Worm (Caenorhabditis elegans): Measurements from ENCODE around the gene lig-1.
A peak's percentile ranks its signal among the peaks of the same experiment; 100 is the strongest.

Gene lig-1

DNA sequence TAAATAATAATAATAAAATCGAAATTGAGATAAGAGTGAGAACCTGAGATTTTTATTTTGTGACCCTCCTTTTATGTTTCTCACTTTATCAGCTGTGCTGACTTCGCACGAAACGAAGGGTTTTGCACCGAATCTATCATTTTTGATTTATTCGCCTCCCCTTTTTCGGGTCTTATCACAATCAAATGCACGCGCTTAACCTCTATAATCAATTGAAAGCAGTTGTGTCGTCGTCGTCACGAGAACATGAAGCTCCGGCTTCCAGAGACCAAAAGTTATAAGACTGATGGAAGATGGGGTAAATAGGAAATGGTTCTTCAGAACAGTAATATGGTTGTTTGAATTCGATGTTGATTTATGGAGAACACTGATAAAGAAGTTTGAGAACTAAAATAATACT is 12.8 kb upstream of the lig-1 start, which contains the start of gene D1054.18 (continued):
- no peak for TF ChIP-seq lim-7 (GFP tag; IDR thresholded peaks at IDR 0.05)

DNA sequence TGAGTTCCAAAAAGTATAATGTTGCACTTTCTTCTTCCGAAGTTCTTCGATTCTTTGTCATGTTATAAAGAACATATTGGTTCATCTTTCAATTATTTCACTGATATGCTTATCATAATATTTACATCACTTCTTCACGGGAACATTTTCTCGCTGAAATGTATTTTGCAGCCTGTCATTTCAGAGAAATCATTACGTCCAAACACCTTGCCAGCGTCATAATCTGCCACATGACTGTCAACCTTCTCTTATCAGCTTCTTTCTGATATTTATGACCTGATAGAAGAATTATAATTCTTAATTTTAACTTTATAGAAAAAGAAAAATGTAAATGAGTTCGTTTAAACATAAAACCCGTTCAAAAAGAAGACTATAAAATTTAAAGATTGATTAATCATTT is 11.8 kb upstream of the lig-1 start:
- TF ChIP-seq tag-97 (GFP tag; IDR thresholded peaks at IDR 0.05) (no peak), mes-2 (tag; optimal IDR thresholded peaks at IDR 0.05; ENCODE audit: poor library complexity, severe bottlenecking) (no peak), lsy-2 (tag; optimal IDR thresholded peaks at IDR 0.05) (no peak), nhr-77 (tag; optimal IDR thresholded peaks at IDR 0.05) (peak; percentile 70), lin-39 (tag; optimal IDR thresholded peaks at IDR 0.05) (no peak), fkh-10 (GFP tag; optimal IDR thresholded peaks at IDR 0.05) (no peak), nhr-102 (tag; optimal IDR thresholded peaks at IDR 0.05) (peak; percentile 88), pqm-1 (tag; optimal IDR thresholded peaks at IDR 0.05) (peak; percentile 67), hlh-11 (tag; optimal IDR thresholded peaks at IDR 0.05) (peak; percentile 95), lin-15B (tag; optimal IDR thresholded peaks at IDR 0.05) (no peak), zip-11 (GFP tag; IDR thresholded peaks at IDR 0.05) (no peak), duxl-1 (tag; optimal IDR thresholded peaks at IDR 0.05; ENCODE audit: poor library complexity) (no peak), Y105C5A.15 (GFP tag; IDR thresholded peaks at IDR 0.05) (no peak), nhr-41 (GFP tag; IDR thresholded peaks at IDR 0.05) (0 out of 2 replicates have a peak, but pooled peaks have one; percentile 54), F10B5.3 (tag; optimal IDR thresholded peaks at IDR 0.05) (no peak), F49E8.2 (tag; optimal IDR thresholded peaks at IDR 0.05; ENCODE audit: borderline replicate concordance) (no peak), zfp-2 (tag; optimal IDR thresholded peaks at IDR 0.05) (no peak), mdt-29 (GFP tag; IDR thresholded peaks at IDR 0.05) (0 out of 2 replicates have a peak, but pooled peaks have one; percentile 31), dve-1 (tag; optimal IDR thresholded peaks at IDR 0.05; ENCODE audit: insufficient read depth) (peak; percentile 96), ceh-20 (GFP tag; IDR thresholded peaks at IDR 0.05) (peak; percentile 69; the same call in 1 of the 2 replicates), saeg-2 (GFP tag; IDR thresholded peaks at IDR 0.05) (peak; percentile 80; the same call in 1 of the 2 replicates), mdl-1 (tag; optimal IDR thresholded peaks at IDR 0.05) (peak in 1 of 2 experiments; percentile 49), spr-1 (tag; optimal IDR thresholded peaks at IDR 0.05) (no peak), ctbp-1 (GFP tag; IDR thresholded peaks at IDR 0.05) (no peak), lin-13 (GFP tag; optimal IDR thresholded peaks at IDR 0.05) (no peak), mxl-2 (GFP tag; conservative IDR thresholded peaks at IDR 0.05) (no peak), daf-16 (GFP tag; optimal IDR thresholded peaks at IDR 0.05) (peak in 1 of 2 experiments; percentile 77), daf-16 (tag; optimal IDR thresholded peaks at IDR 0.05) (peak; percentile 93), nhr-11 (tag; optimal IDR thresholded peaks at IDR 0.05) (no peak), dmd-6 (GFP tag; IDR thresholded peaks at IDR 0.05) (peak; percentile 99), nhr-48 (tag; optimal IDR thresholded peaks at IDR 0.05) (peak; percentile 83), Y48G9A.11 (GFP tag; IDR thresholded peaks at IDR 0.05) (no peak), nhr-25 (tag; optimal IDR thresholded peaks at IDR 0.05; ENCODE audit: borderline replicate concordance, insufficient read depth) (no peak), lin-1 (GFP tag; IDR thresholded peaks at IDR 0.05) (peak; percentile 90), aha-1 (tag) (no peak), mep-1 (tag; optimal IDR thresholded peaks at IDR 0.05) (peak; percentile 33), D1046.2 (GFP tag; IDR thresholded peaks at IDR 0.05) (no peak), F37D6.2 (tag; optimal IDR thresholded peaks at IDR 0.05) (no peak), lin-29 (GFP tag; IDR thresholded peaks at IDR 0.05) (no peak), T20F7.1 (GFP tag; optimal IDR thresholded peaks at IDR 0.05) (peak; percentile 34), tra-1 (GFP tag; IDR thresholded peaks at IDR 0.05) (peak; percentile 95), nhr-28 (tag; optimal IDR thresholded peaks at IDR 0.05) (peak; percentile 82), snpc-4 (tag; optimal IDR thresholded peaks at IDR 0.05) (no peak), unc-39 (tag; optimal IDR thresholded peaks at IDR 0.05) (no peak), madf-9 (GFP tag; conservative IDR thresholded peaks at IDR 0.05) (no peak), php-3 (GFP tag; IDR thresholded peaks at IDR 0.05) (peak; percentile 96), hlh-30 (tag; optimal IDR thresholded peaks at IDR 0.05; ENCODE audit: insufficient read depth) (peak; percentile 61), nhr-6 (tag; optimal IDR thresholded peaks at IDR 0.05) (no peak)
